Worm (Caenorhabditis elegans): ENCODE measurements around the gene nhr-166.

nhr-166 gene

DNA sequence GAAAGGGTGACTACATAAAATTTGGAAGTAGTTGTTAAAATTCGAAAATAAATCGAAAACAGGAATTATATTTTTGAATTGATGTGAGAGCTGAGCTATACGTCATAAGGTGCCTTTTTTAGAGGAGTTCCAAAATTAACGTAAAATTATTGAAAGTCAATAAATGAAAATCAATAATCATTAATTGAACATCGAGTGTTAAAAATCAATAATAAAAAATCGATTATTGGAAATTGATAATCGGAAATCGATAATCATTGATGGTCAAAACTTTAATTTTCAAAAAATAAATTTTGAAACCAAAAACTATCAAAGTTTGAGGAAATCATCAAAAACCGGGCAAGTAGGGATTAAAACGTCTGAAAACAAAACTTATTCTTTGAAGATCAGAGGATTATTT is 33.6 kb downstream of the nhr-166 start:
- TF ChIP-seq W03F9.2 (tag; optimal IDR thresholded peaks at IDR 0.05) (no peak), him-1 (tag; optimal IDR thresholded peaks at IDR 0.05) (no peak), dao-5 (tag; optimal IDR thresholded peaks at IDR 0.05) (no peak)

DNA sequence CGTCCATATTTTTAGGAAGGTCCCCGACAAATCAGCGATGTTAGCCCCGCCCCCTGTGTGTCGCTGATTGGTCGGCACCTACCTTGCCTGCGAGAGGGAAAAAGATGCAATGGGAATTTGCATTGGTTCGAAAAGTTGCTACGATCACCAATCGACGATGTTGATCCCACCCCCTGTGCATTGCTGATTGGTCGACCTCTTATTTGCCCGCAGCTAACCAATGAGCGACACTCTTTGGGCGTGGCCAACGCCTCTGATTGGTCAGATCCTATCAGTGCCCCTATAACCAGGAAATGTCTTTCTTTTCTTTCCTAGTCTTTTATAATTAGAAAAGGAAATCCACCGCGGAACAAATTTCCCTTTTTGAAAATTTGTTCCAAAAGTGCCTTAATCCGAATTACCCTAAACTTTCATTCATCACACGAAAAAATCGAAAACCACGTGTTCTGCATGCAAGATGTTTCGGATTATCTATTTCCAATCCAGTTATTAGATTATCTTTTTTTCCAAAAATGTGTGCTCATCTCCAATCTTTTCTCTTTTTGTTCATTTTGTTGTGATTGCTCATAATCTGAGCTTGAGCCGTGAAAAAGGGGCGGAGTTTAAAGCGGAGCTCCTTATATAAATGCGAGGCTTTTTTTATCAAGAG is 38.1 kb downstream of the nhr-166 start:
- no peak for TF ChIP-seq him-1 (tag; optimal IDR thresholded peaks at IDR 0.05)
- no peak for TF ChIP-seq dao-5 (tag; optimal IDR thresholded peaks at IDR 0.05)
- TF ChIP-seq W03F9.2 (tag; optimal IDR thresholded peaks at IDR 0.05) = no peak

DNA sequence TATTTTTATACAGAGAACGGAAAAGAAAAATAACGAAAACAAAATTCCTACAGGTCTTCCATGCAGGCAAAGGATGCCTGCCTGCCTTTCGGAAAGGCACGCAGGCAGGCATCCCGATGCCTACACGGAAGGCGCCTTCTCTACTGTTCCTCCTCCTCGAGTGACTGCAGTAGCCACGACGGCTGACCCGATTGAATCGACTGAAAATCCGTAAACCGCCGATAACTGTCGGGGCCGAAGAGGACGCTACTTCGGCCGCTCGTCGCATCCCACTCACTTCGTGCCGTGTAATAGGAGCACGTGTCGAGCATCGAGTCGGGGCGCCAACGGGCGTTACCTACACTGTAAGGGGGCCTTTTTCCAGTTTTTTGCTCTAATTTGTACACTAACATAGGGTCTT is 40.6 kb downstream of the nhr-166 start:
- no peak for TF ChIP-seq dao-5 (tag; optimal IDR thresholded peaks at IDR 0.05)
- TF ChIP-seq him-1 (tag; optimal IDR thresholded peaks at IDR 0.05) = no peak
- no peak for TF ChIP-seq W03F9.2 (tag; optimal IDR thresholded peaks at IDR 0.05)

DNA sequence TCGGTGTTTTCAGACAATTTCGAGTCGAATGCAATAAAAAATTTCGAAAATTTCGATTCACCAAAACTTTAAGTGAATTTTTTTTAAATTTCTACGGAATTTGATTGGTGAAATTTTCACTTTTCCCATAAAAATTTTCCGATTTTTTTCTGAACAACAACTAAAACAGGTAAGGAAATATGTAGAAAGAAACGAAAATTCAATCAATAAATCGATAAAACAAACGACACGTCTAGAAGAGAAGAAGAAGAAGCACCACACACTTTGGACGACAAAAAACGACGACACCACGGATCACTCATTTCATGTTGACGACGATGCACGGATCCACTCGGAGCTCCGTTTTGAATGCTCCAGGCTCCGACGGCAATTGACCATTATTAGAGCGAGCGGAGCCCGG is 42.7 kb downstream of the nhr-166 start:
- TF ChIP-seq W03F9.2 (tag; optimal IDR thresholded peaks at IDR 0.05) (no peak), dao-5 (tag; optimal IDR thresholded peaks at IDR 0.05) (no peak), him-1 (tag; optimal IDR thresholded peaks at IDR 0.05) (no peak)

DNA sequence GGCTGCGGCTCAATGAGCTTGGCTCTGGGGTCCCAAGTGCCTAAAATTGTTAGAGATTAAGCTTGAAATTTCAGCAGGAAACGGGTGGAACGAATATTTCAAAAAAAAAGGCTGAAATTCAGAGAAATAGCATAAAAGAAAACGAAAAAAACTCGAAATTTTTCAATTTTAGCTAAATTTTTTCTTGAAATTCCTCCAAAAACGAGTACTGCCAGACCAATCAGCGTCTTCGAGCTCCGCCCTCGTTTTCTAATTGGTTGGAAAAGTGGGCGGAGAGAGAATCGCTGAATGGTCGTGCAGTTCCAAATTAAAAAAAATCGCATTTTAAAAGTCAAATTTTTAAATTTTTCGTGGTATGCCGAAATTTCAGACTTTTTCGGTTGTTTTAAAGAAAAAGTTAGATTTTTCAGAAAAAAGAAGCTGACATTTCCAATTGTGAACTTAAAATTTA is 47.9 kb downstream of the nhr-166 start, which contains the start of gene plpp-1.1:
plpp-1.1 (minus strand) TSS at position 51 of the 451 bp plus-strand sequence.
- TF ChIP-seq dao-5 (tag; optimal IDR thresholded peaks at IDR 0.05) = no peak
- TF ChIP-seq him-1 (tag; optimal IDR thresholded peaks at IDR 0.05) = no peak
- TF ChIP-seq W03F9.2 (tag; optimal IDR thresholded peaks at IDR 0.05) = no peak

DNA sequence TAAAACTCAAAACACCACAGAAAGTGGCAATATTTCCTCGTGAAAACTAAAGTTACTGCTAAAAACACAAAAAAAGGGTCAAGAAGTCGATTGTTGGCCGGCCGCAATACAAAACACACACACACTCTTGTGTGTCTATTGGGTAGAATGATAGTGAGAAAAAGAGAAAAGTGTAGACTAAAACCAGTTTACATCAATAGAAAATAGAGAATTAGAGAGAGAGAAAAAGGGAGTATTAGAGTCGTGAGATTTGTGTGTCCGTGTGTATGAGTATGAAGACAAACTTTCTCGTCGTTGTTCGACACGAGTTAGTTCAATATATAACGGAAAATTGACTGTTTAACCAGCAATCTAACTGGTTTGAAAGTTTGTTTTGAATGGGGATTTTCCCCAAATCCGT is 49.4 kb downstream of the nhr-166 start:
- TF ChIP-seq W03F9.2 (tag; optimal IDR thresholded peaks at IDR 0.05) (no peak), him-1 (tag; optimal IDR thresholded peaks at IDR 0.05) (no peak), dao-5 (tag; optimal IDR thresholded peaks at IDR 0.05) (no peak)

DNA sequence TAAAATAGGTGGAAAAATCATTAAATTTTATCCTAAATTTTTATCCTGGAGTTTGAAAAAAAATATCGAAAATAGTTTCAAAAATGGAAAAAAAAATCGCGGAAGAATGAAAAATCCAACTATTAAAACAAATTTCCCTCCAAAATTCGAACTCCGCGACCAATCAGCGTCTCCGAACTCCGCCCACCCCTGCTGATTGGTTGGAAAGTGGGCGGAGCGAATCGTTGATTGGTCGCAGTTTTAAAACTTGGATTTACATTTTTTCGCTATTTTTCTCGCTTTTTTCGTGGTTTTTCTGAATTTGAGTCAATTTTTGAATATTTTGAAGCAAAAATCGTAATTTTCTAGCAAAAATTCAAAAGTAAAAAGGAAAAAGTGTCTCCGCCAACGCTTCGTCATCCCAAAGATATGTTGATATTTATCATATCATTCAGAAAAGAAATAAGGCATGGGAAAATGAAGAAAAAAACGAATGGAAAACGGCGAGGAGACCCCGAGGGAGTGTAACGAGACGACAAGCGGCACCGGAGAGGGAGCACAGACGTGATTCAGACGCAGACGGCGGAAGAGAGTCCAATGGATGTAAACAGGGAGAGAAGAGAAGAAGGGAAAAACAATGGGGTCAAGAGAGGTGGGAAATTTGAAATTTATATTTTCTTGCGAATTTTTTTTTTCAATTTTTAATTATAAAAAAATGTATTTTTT is 50.6 kb downstream of the nhr-166 start:
- TF ChIP-seq dao-5 (tag; optimal IDR thresholded peaks at IDR 0.05) (no peak), W03F9.2 (tag; optimal IDR thresholded peaks at IDR 0.05) (peak; percentile 72)

DNA sequence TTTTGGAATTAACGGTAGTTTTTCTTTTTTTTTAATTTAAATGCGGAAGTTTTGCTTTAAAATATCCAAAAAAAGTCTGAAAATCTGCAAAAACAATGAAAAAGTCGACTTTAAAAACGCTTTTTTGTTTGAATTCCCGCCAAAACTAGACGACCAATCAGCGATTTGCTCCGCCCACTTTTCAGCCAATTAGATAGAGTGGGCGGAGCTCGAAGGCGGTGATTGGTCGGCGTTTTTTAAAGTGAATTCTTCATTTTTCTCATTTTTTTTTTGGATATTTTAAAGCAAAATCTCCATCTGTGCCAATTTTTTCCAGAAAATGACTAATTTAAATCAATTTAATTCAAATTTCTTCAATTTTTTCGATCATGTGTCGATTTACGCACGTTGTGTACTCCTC is 51.2 kb downstream of the nhr-166 start:
- no peak for TF ChIP-seq dao-5 (tag; optimal IDR thresholded peaks at IDR 0.05)
